Worm (Caenorhabditis elegans): ENCODE measurements around the gene xpo-1.

The xpo-1 gene

DNA sequence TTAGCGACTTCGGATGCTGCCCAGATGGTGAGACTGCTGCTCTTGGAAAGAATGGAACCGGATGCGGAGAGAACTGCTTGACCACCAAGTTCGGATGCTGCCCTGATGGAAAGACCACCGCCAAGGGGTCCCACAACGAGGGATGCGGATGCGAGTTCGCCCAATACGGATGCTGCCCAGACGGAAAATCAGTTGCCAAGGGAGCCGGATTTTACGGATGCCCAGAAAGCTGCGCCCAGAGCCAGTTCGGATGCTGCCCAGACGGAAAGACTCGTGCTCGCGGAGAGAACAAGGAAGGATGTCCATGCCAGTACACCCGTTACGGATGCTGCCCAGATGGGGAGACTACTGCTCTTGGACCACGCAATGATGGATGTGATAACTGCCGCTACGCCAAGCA is 26.1 kb downstream of the xpo-1 start:
- TF ChIP-seq unc-130 (GFP tag; optimal IDR thresholded peaks at IDR 0.05) (no peak), Y53G8AR.9 (GFP tag; conservative IDR thresholded peaks at IDR 0.05) (no peak), aptf-3 (GFP tag; IDR thresholded peaks at IDR 0.05) (no peak), F10E7.11 (tag; optimal IDR thresholded peaks at IDR 0.05) (no peak), dox-1 (GFP tag; IDR thresholded peaks at IDR 0.05) (0 out of 2 replicates have a peak, but pooled peaks have one; percentile 24), pbrm-1 (GFP tag; IDR thresholded peaks at IDR 0.05) (no peak), xnd-1 (tag; optimal IDR thresholded peaks at IDR 0.05) (no peak), unc-62 (GFP tag; optimal IDR thresholded peaks at IDR 0.05) (no peak), F37B4.10 (GFP tag; IDR thresholded peaks at IDR 0.05) (0 out of 2 replicates have a peak, but pooled peaks have one; percentile 29), F57A8.1 (GFP tag; optimal IDR thresholded peaks at IDR 0.05) (no peak), ztf-28 (GFP tag; IDR thresholded peaks at IDR 0.05) (0 out of 2 replicates have a peak, but pooled peaks have one; percentile 19), ceh-40 (GFP tag; IDR thresholded peaks at IDR 0.05) (no peak), B0336.3 (GFP tag; IDR thresholded peaks at IDR 0.05) (no peak), tlf-1 (GFP tag; optimal IDR thresholded peaks at IDR 0.05) (no peak), zfh-2 (GFP tag; conservative IDR thresholded peaks at IDR 0.05) (peak; percentile 84), dpff-1 (tag; optimal IDR thresholded peaks at IDR 0.05) (no peak), chd-7 (tag; optimal IDR thresholded peaks at IDR 0.05) (no peak)

ce11 chrV:7836911-7837310 is 32.0 kb downstream of the xpo-1 start, which contains the start of gene txt-5:
Gene txt-5 (minus strand): TSS chrV:7837134.
- TF ChIP-seq pbrm-1 (GFP tag; IDR thresholded peaks at IDR 0.05) = no peak
- TF ChIP-seq efl-1 (GFP tag; optimal IDR thresholded peaks at IDR 0.05) = no peak
- no peak for TF ChIP-seq unc-62 (GFP tag; optimal IDR thresholded peaks at IDR 0.05)
- TF ChIP-seq cebp-1 (GFP tag; IDR thresholded peaks at IDR 0.05) = no peak
- TF ChIP-seq cebp-1 (tag; optimal IDR thresholded peaks at IDR 0.05) = no peak
- TF ChIP-seq F57C9.4 (tag; optimal IDR thresholded peaks at IDR 0.05) = no peak
- TF ChIP-seq ztf-3 (GFP tag; optimal IDR thresholded peaks at IDR 0.05) = no peak
- no peak for TF ChIP-seq ztf-22 (GFP tag; optimal IDR thresholded peaks at IDR 0.05)

ce11 chrV:7837809-7838208 is 32.9 kb downstream of the xpo-1 start, which contains the start of gene ttr-33:
Gene ttr-33 (minus strand): TSS chrV:7837909.
- TF ChIP-seq dpff-1 (tag; optimal IDR thresholded peaks at IDR 0.05) = no peak
- no peak for TF ChIP-seq ekl-4 (GFP tag; IDR thresholded peaks at IDR 0.05)
- no peak for TF ChIP-seq lin-40 (tag; optimal IDR thresholded peaks at IDR 0.05)

DNA sequence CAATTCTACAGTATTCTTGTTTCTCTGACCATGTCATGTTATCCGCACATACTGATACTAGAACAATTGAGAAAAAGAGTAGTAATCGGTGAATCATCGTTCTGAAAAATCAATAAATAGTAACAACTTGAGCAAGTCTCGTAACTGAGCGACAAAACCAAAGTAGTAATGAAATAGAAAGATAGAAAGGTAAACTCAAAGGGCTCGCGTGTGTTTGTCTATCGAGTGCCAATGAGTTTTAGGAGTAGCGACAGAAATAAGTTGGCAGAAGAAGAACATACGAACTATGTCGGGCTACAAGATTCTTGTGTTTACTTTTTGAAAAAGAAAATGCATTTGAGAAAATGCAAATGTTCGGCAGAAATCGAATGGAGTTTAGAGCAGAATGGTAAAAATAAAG is 34.6 kb downstream of the xpo-1 start, which contains the start of gene C37C3.12:
Gene C37C3.12 (minus strand): TSS at position 101 of the 400 bp plus-strand sequence.
- TF ChIP-seq tbp1 (GFP tag; optimal IDR thresholded peaks at IDR 0.05) = no peak
- no peak for TF ChIP-seq B0261.1 (tag; optimal IDR thresholded peaks at IDR 0.05)
- TF ChIP-seq T07F8.4 (tag; optimal IDR thresholded peaks at IDR 0.05) = no peak

DNA sequence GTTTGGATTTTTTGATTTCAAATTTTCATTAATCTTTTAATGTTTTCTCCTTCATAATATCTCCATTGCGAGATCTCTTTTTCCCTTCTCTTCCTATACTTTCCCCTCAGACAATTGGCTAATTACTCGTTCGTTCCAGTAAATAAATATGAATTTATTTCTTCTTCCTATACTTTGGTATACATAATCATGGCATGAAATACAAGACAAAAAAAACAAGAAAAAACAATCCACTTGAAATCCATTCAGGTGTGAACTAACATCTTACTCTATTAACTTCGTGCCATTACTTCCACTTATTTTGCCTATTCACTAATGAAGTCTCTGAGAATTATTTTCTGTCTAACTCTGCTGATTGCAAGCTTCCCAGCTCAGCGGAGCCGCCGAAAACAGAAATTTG is 37.4 kb downstream of the xpo-1 start, which contains the start of gene grd-8:
Gene grd-8 (plus strand): TSS at position 301 of the 400 bp plus-strand sequence.
- TF ChIP-seq let-607 (tag; optimal IDR thresholded peaks at IDR 0.05) (no peak), ztf-18 (tag; optimal IDR thresholded peaks at IDR 0.05) (no peak), snpc-4 (GFP tag; optimal IDR thresholded peaks at IDR 0.05) (no peak), snpc-4 (tag; optimal IDR thresholded peaks at IDR 0.05) (no peak), F49E8.2 (tag; optimal IDR thresholded peaks at IDR 0.05; ENCODE audit: insufficient read depth) (no peak), hmg-1.2 (GFP tag; IDR thresholded peaks at IDR 0.05) (no peak), Y53F4B.3 (GFP tag; IDR thresholded peaks at IDR 0.05) (no peak), cebp-2 (GFP tag; IDR thresholded peaks at IDR 0.05) (no peak), mxl-1 (tag; optimal IDR thresholded peaks at IDR 0.05) (no peak)
